Fruit fly (Drosophila melanogaster) whole organism, embryonic: ENCODE results near the gene bumpel.
A peak's percentile ranks its signal among the peaks of the same experiment; 100 is the strongest.

Source experiments
- Abd-B ChIP-seq: fragments of 200-800 bp; sonication (Bioruptor generic); optimal IDR thresholded peaks from 2 replicates; lab custom pipeline; 2018; ENCODE audit warnings: missing biosample characterization, mild to moderate bottlenecking, missing genetic modification characterization, moderate library complexity
- Antp ChIP-seq: fragments of 200-800 bp; sonication (Bioruptor generic); optimal IDR thresholded peaks from 3 replicates; lab custom pipeline; 2016; ENCODE audit warnings: missing biosample characterization, missing genetic modification characterization
- CG10462 ChIP-seq: fragments of 200-800 bp; sonication (Bioruptor generic); optimal IDR thresholded peaks from 2 replicates; lab custom pipeline; 2016; ENCODE audit warnings: missing biosample characterization, missing genetic modification characterization
- CG11504 ChIP-seq: fragments of 200-800 bp; sonication (Bioruptor generic); optimal IDR thresholded peaks from 3 replicates; lab custom pipeline; 2019; ENCODE audit warnings: missing biosample characterization, mild to moderate bottlenecking, missing genetic modification characterization, moderate library complexity
- CG12219 ChIP-seq: fragments of 200-800 bp; sonication (Bioruptor generic); optimal IDR thresholded peaks from 3 replicates; lab custom pipeline; 2018; ENCODE audit warnings: missing biosample characterization, mild to moderate bottlenecking, missing genetic modification characterization
- CG12236 ChIP-seq: fragments of 200-800 bp; sonication (Bioruptor generic); optimal IDR thresholded peaks from 2 replicates; lab custom pipeline; 2016; ENCODE audit warnings: missing biosample characterization, missing genetic modification characterization
- CG14860 ChIP-seq: fragments of 200-800 bp; sonication (Bioruptor generic); IDR thresholded peaks from 3 replicates; pipeline ENCODE4 v1.3.6; 2022; ENCODE audit warnings: missing biosample characterization, missing genetic modification characterization; ENCODE audit not compliant: partially characterized antibody
- CG15479 ChIP-seq: fragments of 200-800 bp; sonication (Bioruptor generic); optimal IDR thresholded peaks from 3 replicates; lab custom pipeline; 2019; ENCODE audit warnings: missing biosample characterization, mild to moderate bottlenecking, missing genetic modification characterization, moderate library complexity
- CG1602 ChIP-seq: fragments of 200-800 bp; sonication (Bioruptor generic); optimal IDR thresholded peaks from 3 replicates; lab custom pipeline; 2016; ENCODE audit warnings: missing biosample characterization, missing genetic modification characterization
- CG1603 ChIP-seq: fragments of 200-800 bp; sonication (Bioruptor generic); optimal IDR thresholded peaks from 2 replicates; lab custom pipeline; 2019; ENCODE audit warnings: missing biosample characterization, mild to moderate bottlenecking, missing genetic modification characterization, moderate library complexity
- CG17612 ChIP-seq: fragments of 200-800 bp; sonication (Bioruptor generic); IDR thresholded peaks from 2 replicates; pipeline ENCODE4 v1.3.6; 2022; ENCODE audit warnings: missing biosample characterization, missing genetic modification characterization
- CG18262 ChIP-seq: fragments of 200-800 bp; optimal IDR thresholded peaks from 3 replicates; lab custom pipeline; 2019; ENCODE audit warnings: missing biosample characterization, mild to moderate bottlenecking, missing genetic modification characterization, moderate library complexity
- CG34224 ChIP-seq: fragments of 200-800 bp; sonication (Bioruptor generic); IDR thresholded peaks from 3 replicates; pipeline ENCODE4 v1.3.6; 2022; ENCODE audit warnings: missing biosample characterization, missing genetic modification characterization; ENCODE audit not compliant: partially characterized antibody
- CG3726 ChIP-seq: fragments of 200-800 bp; sonication (Bioruptor generic); IDR thresholded peaks from 3 replicates; pipeline ENCODE4, ENCODE4 v1.3.6; 2022; ENCODE audit warnings: missing biosample characterization, missing genetic modification characterization
- CG42726 ChIP-seq: fragments of 200-800 bp; sonication (Bioruptor generic); IDR thresholded peaks from 2 replicates; pipeline ENCODE4 v1.3.6; 2022; ENCODE audit warnings: missing biosample characterization, missing genetic modification characterization; ENCODE audit not compliant: partially characterized antibody
- CG43689 ChIP-seq: fragments of 200-800 bp; sonication (Bioruptor generic); IDR thresholded peaks from 2 replicates; pipeline ENCODE4 v1.3.6; 2022; ENCODE audit warnings: missing biosample characterization, missing genetic modification characterization
- CG4424 ChIP-seq: fragments of 200-800 bp; sonication (Bioruptor generic); optimal IDR thresholded peaks from 3 replicates; lab custom pipeline; 2016; ENCODE audit warnings: missing biosample characterization, missing genetic modification characterization
- CG4617 ChIP-seq: fragments of 200-800 bp; sonication (Bioruptor generic); optimal IDR thresholded peaks from 3 replicates; lab custom pipeline; 2016; ENCODE audit warnings: missing biosample characterization, missing genetic modification characterization, borderline replicate concordance
- Dip2 ChIP-seq: fragments of 200-800 bp; sonication (Bioruptor generic); IDR thresholded peaks from 2 replicates; pipeline ENCODE4 v1.3.6; 2022; ENCODE audit warnings: missing biosample characterization, missing genetic modification characterization
- E2f2 ChIP-seq: fragments of 200-800 bp; sonication (Bioruptor generic); IDR thresholded peaks from 2 replicates; pipeline ENCODE4 v1.3.6; 2022; ENCODE audit warnings: missing biosample characterization, missing genetic modification characterization
- Eip74EF ChIP-seq, 2 experiments: fragments of 200-800 bp in 1 of 2; fragments of >200 bp in 1 of 2; sonication (Bioruptor generic) in 1 of 2; optimal IDR thresholded peaks; 2 replicates each; lab custom pipeline; 2017 to 2019; ENCODE audit warnings: missing biosample characterization in 2 of 2, missing genetic modification characterization in 2 of 2, mild to moderate bottlenecking in 1 of 2, moderate library complexity in 1 of 2
- Max ChIP-seq: fragments of 200-800 bp; sonication (Bioruptor generic); optimal IDR thresholded peaks from 2 replicates; lab custom pipeline; 2016; ENCODE audit warnings: missing biosample characterization, mild to moderate bottlenecking, missing genetic modification characterization
- Meics ChIP-seq: fragments of 200-800 bp; sonication (Bioruptor generic); optimal IDR thresholded peaks from 2 replicates; lab custom pipeline; 2017; ENCODE audit warnings: missing biosample characterization, mild to moderate bottlenecking, missing genetic modification characterization
- Neu2 ChIP-seq: fragments of 200-800 bp; sonication (Bioruptor generic); optimal IDR thresholded peaks from 3 replicates; lab custom pipeline; 2016; ENCODE audit warnings: missing biosample characterization, missing genetic modification characterization, borderline replicate concordance
- NfI ChIP-seq: fragments of 200-800 bp; sonication (Bioruptor generic); optimal IDR thresholded peaks from 3 replicates; lab custom pipeline; 2018; ENCODE audit warnings: missing biosample characterization, mild to moderate bottlenecking, missing genetic modification characterization, moderate library complexity
- Opbp ChIP-seq: fragments of 200-800 bp; sonication (Bioruptor generic); IDR thresholded peaks from 3 replicates; pipeline ENCODE4 v1.3.6; 2022; ENCODE audit warnings: missing biosample characterization, missing genetic modification characterization; ENCODE audit not compliant: partially characterized antibody
- Scr ChIP-seq: fragments of 200-800 bp; sonication (Bioruptor generic); IDR thresholded peaks from 2 replicates; pipeline ENCODE4 v1.3.6; 2022; ENCODE audit warnings: missing biosample characterization, missing genetic modification characterization; ENCODE audit not compliant: partially characterized antibody
- Six4 ChIP-seq: fragments of 200-800 bp; sonication (Bioruptor generic); optimal IDR thresholded peaks from 2 replicates; lab custom pipeline; 2016; ENCODE audit warnings: missing biosample characterization, missing genetic modification characterization
- TFAM ChIP-seq: fragments of 200-800 bp; sonication (Bioruptor generic); optimal IDR thresholded peaks from 2 replicates; lab custom pipeline; 2017; ENCODE audit warnings: missing biosample characterization, missing genetic modification characterization, inconsistent platforms
- Usf ChIP-seq: fragments of 200-800 bp; sonication (Bioruptor generic); optimal IDR thresholded peaks from 2 replicates; lab custom pipeline; 2017; ENCODE audit warnings: missing genotype, missing biosample characterization, missing genetic modification characterization
- ato ChIP-seq: fragments of 200-800 bp; sonication (Bioruptor generic); IDR thresholded peaks from 2 replicates; pipeline ENCODE4 v1.3.6; 2022; ENCODE audit warnings: missing biosample characterization, missing genetic modification characterization; ENCODE audit not compliant: partially characterized antibody
- az2 ChIP-seq: fragments of 200-800 bp; sonication (Bioruptor generic); optimal IDR thresholded peaks from 3 replicates; lab custom pipeline; 2016; ENCODE audit warnings: missing biosample characterization, missing genetic modification characterization
- cg ChIP-seq: fragments of 200-800 bp; sonication (Bioruptor generic); optimal IDR thresholded peaks from 3 replicates; lab custom pipeline; 2019; ENCODE audit warnings: missing biosample characterization, mild to moderate bottlenecking, missing genetic modification characterization, moderate library complexity
- ci ChIP-seq: fragments of 200-800 bp; sonication (Bioruptor generic); IDR thresholded peaks from 3 replicates; pipeline ENCODE4 v1.3.6; 2022; ENCODE audit warnings: missing biosample characterization, missing genetic modification characterization
- danr ChIP-seq: fragments of 200-800 bp; sonication (Bioruptor generic); IDR thresholded peaks from 2 replicates; pipeline ENCODE4 v1.3.6; 2022; ENCODE audit warnings: missing biosample characterization, missing genetic modification characterization
- dpn ChIP-seq, 2 experiments: fragments of 200-800 bp; sonication (Bioruptor generic); optimal IDR thresholded peaks; 3 replicates each; lab custom pipeline; 2016; ENCODE audit warnings: missing biosample characterization in 2 of 2, missing genetic modification characterization in 2 of 2
- grn ChIP-seq: fragments of 200-800 bp; sonication (Bioruptor generic); optimal IDR thresholded peaks from 3 replicates; lab custom pipeline; 2017; ENCODE audit warnings: missing biosample characterization, missing genetic modification characterization
- kay ChIP-seq: fragments of 200-800 bp; sonication (Bioruptor generic); optimal IDR thresholded peaks from 2 replicates; lab custom pipeline; 2016; ENCODE audit warnings: missing biosample characterization, missing genetic modification characterization
- ken ChIP-seq: fragments of 200-800 bp; sonication (Bioruptor generic); IDR thresholded peaks from 3 replicates; pipeline ENCODE4 v1.3.6; 2022; ENCODE audit warnings: missing biosample characterization, missing genetic modification characterization
- lilli ChIP-seq: fragments of 200-800 bp; sonication (Bioruptor generic); optimal IDR thresholded peaks from 3 replicates; lab custom pipeline; 2016; ENCODE audit warnings: missing biosample characterization, missing genetic modification characterization
- odd ChIP-seq: fragments of 200-800 bp; sonication (Bioruptor generic); optimal IDR thresholded peaks from 2 replicates; lab custom pipeline; 2017; ENCODE audit warnings: missing biosample characterization, mild to moderate bottlenecking, missing genetic modification characterization
- prd ChIP-seq, 3 experiments: fragments of >200 bp in 2 of 3; fragments of 200-800 bp in 1 of 3; sonication (Bioruptor generic) in 1 of 3; optimal IDR thresholded peaks in 2 of 3; IDR thresholded peaks in 1 of 3; 2 replicates in 2 of 3; 3 replicates in 1 of 3; pipeline versions ENCODE4 v1.3.6 to Lab custom; 2017 to 2022; ENCODE audit warnings: missing biosample characterization in 1 of 3, missing genetic modification characterization in 1 of 3
- pzg ChIP-seq: fragments of 200-800 bp; sonication (Bioruptor generic); optimal IDR thresholded peaks from 3 replicates; lab custom pipeline; 2018; ENCODE audit warnings: missing biosample characterization, mild to moderate bottlenecking, missing genetic modification characterization, moderate library complexity
- salm ChIP-seq: fragments of 200-800 bp; sonication (Bioruptor generic); optimal IDR thresholded peaks from 2 replicates; lab custom pipeline; 2018; ENCODE audit warnings: missing biosample characterization, mild to moderate bottlenecking, missing genetic modification characterization
- sens-2 ChIP-seq: fragments of 200-800 bp; sonication (Bioruptor generic); IDR thresholded peaks from 2 replicates; pipeline ENCODE4 v1.3.6; 2022; ENCODE audit warnings: missing biosample characterization, missing genetic modification characterization
- stwl ChIP-seq: fragments of 200-800 bp; sonication (Bioruptor generic); optimal IDR thresholded peaks from 3 replicates; lab custom pipeline; 2018; ENCODE audit warnings: missing biosample characterization, mild to moderate bottlenecking, missing genetic modification characterization, moderate library complexity
- tna ChIP-seq: fragments of 200-800 bp; sonication (Bioruptor generic); IDR thresholded peaks from 2 replicates; pipeline ENCODE4 v1.3.6; 2022; ENCODE audit warnings: missing biosample characterization, missing genetic modification characterization; ENCODE audit not compliant: partially characterized antibody
- twi ChIP-seq: fragments of 200-800 bp; optimal IDR thresholded peaks from 2 replicates; lab custom pipeline; 2019; ENCODE audit warnings: missing biosample characterization, mild to moderate bottlenecking, missing genetic modification characterization, moderate library complexity

Gene bumpel

DNA sequence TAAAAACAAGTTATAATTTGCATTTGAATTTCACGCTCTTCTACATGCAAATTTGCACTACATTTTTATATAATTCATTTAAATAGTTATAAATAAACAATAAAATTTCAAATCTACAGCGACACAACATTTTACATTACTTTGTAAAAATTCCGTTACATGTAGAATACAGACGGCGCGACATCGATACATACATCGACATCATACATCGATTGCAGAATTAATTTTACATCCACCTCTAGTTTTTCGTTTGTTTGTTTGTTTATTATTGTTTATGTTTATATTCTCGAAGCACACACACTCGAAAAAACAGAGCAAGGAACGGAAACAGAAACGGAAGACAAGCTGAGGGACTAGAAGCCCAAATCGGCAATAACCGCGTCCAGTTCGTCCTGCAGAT lies 19.1 kb upstream of the bumpel start, which contains the start of gene CG17230 (continued):
- TF ChIP-seq Eip74EF (GFP tag; optimal IDR thresholded peaks at IDR 0.05; lab: Kevin White, UChicago), result no peak
- peak; percentile 38 for TF ChIP-seq CG1603
- no peak for TF ChIP-seq odd (GFP tag; lab: Kevin White, UChicago)
- peak; percentile 50 for TF ChIP-seq stwl (tag; lab: Kevin White, UChicago)
- peak; percentile 41 for TF ChIP-seq pzg (GFP tag; lab: Kevin White, UChicago)
- no peak for TF ChIP-seq CG1602 (GFP tag; lab: Kevin White, UChicago)
- no peak for TF ChIP-seq CG4424 (GFP tag; lab: Kevin White, UChicago)
- no peak for TF ChIP-seq prd (optimal IDR thresholded peaks at IDR 0.05; lab: Kevin White, UChicago)
- TF ChIP-seq prd (GFP tag; IDR thresholded peaks at IDR 0.05; lab: Robert Waterston, UW), result no peak
- peak; percentile 77 for TF ChIP-seq CG34224
- peak; percentile 60 for TF ChIP-seq CG4617 (GFP tag; lab: Kevin White, UChicago)
- TF ChIP-seq ato (GFP tag; lab: Robert Waterston, UW), result 0 out of 2 replicates have a peak, but pooled peaks have one; percentile 37
- TF ChIP-seq ci (GFP tag; lab: Robert Waterston, UW), result peak; percentile 50; the same call in 2 of the 3 replicates
- TF ChIP-seq Six4 (GFP tag; lab: Kevin White, UChicago), result no peak
- no peak for TF ChIP-seq Neu2
- peak; percentile 31 for TF ChIP-seq CG11504 (tag; lab: Kevin White, UChicago)
- TF ChIP-seq lilli (GFP tag; lab: Kevin White, UChicago), result no peak
- no peak for TF ChIP-seq NfI (GFP tag; lab: Kevin White, UChicago)
- TF ChIP-seq CG14860 (GFP tag; lab: Robert Waterston, UW), result peak; percentile 72; the same call in 2 of the 3 replicates
- TF ChIP-seq Opbp (GFP tag; lab: Robert Waterston, UW), result peak; percentile 75
- TF ChIP-seq CG42726 (GFP tag; lab: Robert Waterston, UW), result peak; percentile 51
- no peak for TF ChIP-seq Max (GFP tag; lab: Kevin White, UChicago)
- TF ChIP-seq kay (GFP tag; lab: Kevin White, UChicago), result no peak
- TF ChIP-seq Scr, result peak; percentile 73
- TF ChIP-seq CG43689 (GFP tag; lab: Robert Waterston, UW), result no peak
- TF ChIP-seq Meics (GFP tag; lab: Kevin White, UChicago), result no peak
- peak; percentile 28; the same call in 1 of the 2 replicates for TF ChIP-seq tna (GFP tag; lab: Robert Waterston, UW)
- TF ChIP-seq salm (tag; lab: Kevin White, UChicago), result no peak
- TF ChIP-seq E2f2, result peak; percentile 49

DNA sequence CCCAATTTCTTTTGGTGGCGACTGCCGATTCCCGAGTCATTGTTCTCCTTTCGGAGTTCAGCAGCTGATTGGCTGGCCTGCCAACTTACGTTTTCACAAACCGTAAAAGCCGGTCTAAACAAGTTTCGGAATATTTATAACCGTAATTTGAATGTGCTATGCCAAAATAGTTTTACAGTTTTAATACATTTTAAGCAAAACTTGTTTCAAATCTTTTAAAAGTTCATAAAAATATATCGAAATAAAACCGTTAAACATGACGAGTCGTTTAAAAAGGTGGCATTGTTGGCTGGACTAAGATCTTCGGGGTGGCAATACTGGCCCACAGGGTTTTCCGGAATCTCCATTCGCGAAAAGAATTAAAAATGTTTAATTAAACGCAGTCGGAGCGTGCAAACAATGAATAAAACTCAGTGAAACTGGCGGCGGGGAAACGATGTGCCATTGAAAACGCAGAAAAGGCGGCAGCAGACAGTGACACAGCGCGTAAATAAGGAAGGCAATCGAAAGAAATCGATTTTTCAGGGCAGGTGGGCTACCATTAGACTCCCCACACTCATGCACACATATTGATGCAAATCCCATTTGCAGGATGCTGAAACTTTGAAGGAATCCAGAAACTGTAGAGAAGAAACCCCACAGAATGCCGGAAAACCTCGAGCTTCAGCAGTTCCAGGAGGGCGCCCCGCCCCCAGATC lies 17.2 kb upstream of the bumpel start, which contains the start of the genes Exd2 and CG5281:
Gene Exd2, minus strand, starts transcription at position 167 of the 698 bp plus-strand sequence.
Gene CG5281, plus strand, starts transcription at position 314 of the 698 bp plus-strand sequence.
- no peak for TF ChIP-seq CG3726
- no peak for TF ChIP-seq TFAM (GFP tag; lab: Kevin White, UChicago)
- TF ChIP-seq dpn (GFP tag; optimal IDR thresholded peaks at IDR 0.05; lab: Kevin White, UChicago), result peak; percentile 41 to 50
- TF ChIP-seq CG12219 (GFP tag; lab: Kevin White, UChicago), result peak; percentile 30
- TF ChIP-seq Dip2 (GFP tag; lab: Robert Waterston, UW), result no peak
- TF ChIP-seq CG12236 (GFP tag; lab: Kevin White, UChicago), result peak; percentile 43
- peak; percentile 77 for TF ChIP-seq CG10462 (GFP tag; lab: Kevin White, UChicago)
- no peak for TF ChIP-seq danr (GFP tag; lab: Robert Waterston, UW)
- TF ChIP-seq Antp (GFP tag; lab: Kevin White, UChicago), result peak; percentile 58
- TF ChIP-seq CG18262 (tag; lab: Kevin White, UChicago), result no peak
- TF ChIP-seq sens-2 (GFP tag; lab: Robert Waterston, UW), result no peak
- TF ChIP-seq CG17612 (GFP tag; lab: Robert Waterston, UW), result no peak
- TF ChIP-seq az2 (GFP tag; lab: Kevin White, UChicago), result peak; percentile 26
- TF ChIP-seq Usf, result no peak
- TF ChIP-seq twi, result peak; percentile 47
- no peak for TF ChIP-seq grn
- TF ChIP-seq ken (GFP tag; lab: Robert Waterston, UW), result 0 out of 3 replicates have a peak, but pooled peaks have one; percentile 38
- TF ChIP-seq cg (GFP tag; lab: Kevin White, UChicago), result no peak
- TF ChIP-seq CG15479 (GFP tag; lab: Kevin White, UChicago), result no peak
- TF ChIP-seq Abd-B, result peak; percentile 53
